Worm (Caenorhabditis elegans): ENCODE results near the gene F55A11.4.
A peak's percentile ranks its signal among the peaks of the same experiment; 100 is the strongest.

Gene F55A11.4

DNA sequence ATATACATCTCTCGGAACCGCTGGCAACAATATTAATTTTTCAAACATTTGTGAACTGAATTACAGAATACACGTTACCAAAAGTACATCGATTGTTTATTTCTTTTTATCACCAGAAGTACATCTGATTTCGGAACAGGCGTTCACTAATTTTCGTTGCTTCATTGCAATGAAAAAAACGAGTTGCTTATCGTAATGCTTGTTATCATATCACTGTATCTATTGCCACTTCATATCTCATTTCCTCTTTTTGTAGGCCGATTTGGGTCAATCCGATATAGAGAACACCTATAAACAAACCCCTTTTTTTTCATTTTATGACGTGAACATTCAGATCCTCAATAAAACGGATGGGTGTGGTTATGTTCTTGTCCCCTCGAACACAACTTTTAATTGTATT is 32.9 kb upstream of the F55A11.4 start:
- TF ChIP-seq unc-62 (GFP tag; optimal IDR thresholded peaks at IDR 0.05): no peak
- no peak for TF ChIP-seq dpl-1 (GFP tag; optimal IDR thresholded peaks at IDR 0.05)
- TF ChIP-seq blmp-1 (tag; optimal IDR thresholded peaks at IDR 0.05): peak; percentile 1
- TF ChIP-seq lin-35 (GFP tag; optimal IDR thresholded peaks at IDR 0.05): no peak
- no peak for TF ChIP-seq mef-2 (tag; optimal IDR thresholded peaks at IDR 0.05)
- TF ChIP-seq rnt-1 (tag; optimal IDR thresholded peaks at IDR 0.05): no peak
- TF ChIP-seq sox-4 (tag; optimal IDR thresholded peaks at IDR 0.05): no peak

DNA sequence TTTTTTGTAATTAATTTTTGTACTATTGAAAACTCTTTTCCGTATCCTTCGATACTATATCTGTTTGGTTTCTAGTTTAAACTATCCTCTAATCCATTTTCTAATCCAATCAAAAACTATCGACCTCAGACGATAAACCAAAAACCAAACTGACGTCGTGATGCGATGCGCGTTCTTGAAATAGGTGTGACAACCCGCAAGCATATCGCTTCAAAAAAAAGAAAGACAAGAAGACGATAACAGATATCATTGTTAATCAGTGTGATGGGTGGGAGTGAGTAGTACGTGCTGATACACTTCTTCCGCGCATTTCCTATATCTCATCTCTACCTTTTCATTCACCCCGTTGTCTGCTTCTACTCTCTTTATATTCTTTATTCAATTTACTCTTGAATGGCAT is 30.4 kb upstream of the F55A11.4 start, which contains the start of gene T04F3.1:
Gene T04F3.1, plus strand, starts transcription at position 246 of the 400 bp plus-strand sequence.
- TF ChIP-seq pax-3 (tag; optimal IDR thresholded peaks at IDR 0.05) (no peak), elt-3 (tag; optimal IDR thresholded peaks at IDR 0.05) (peak in 5 of 6 experiments; percentile 16 to 73 (median 67)), lin-14 (GFP tag; optimal IDR thresholded peaks at IDR 0.05) (peak; percentile 44), ceh-8 (GFP tag; optimal IDR thresholded peaks at IDR 0.05) (no peak), ceh-82 (tag; optimal IDR thresholded peaks at IDR 0.05) (no peak), nhr-12 (tag; optimal IDR thresholded peaks at IDR 0.05) (no peak), blmp-1 (tag; optimal IDR thresholded peaks at IDR 0.05) (peak; percentile 77), ceh-63 (GFP tag; optimal IDR thresholded peaks at IDR 0.05) (no peak), efl-1 (optimal IDR thresholded peaks at IDR 0.05) (no peak), efl-1 (GFP tag; optimal IDR thresholded peaks at IDR 0.05 in 1 of 2) (peak in 1 of 2 experiments; percentile 43), nhr-85 (tag) (no peak), nhr-237 (tag; optimal IDR thresholded peaks at IDR 0.05) (no peak), nhr-20 (tag; optimal IDR thresholded peaks at IDR 0.05) (peak; percentile 8), snu-23 (GFP tag; optimal IDR thresholded peaks at IDR 0.05) (no peak), dpl-1 (GFP tag; optimal IDR thresholded peaks at IDR 0.05) (no peak), egl-13 (tag; optimal IDR thresholded peaks at IDR 0.05) (no peak), ztf-4 (tag; optimal IDR thresholded peaks at IDR 0.05) (no peak)

DNA sequence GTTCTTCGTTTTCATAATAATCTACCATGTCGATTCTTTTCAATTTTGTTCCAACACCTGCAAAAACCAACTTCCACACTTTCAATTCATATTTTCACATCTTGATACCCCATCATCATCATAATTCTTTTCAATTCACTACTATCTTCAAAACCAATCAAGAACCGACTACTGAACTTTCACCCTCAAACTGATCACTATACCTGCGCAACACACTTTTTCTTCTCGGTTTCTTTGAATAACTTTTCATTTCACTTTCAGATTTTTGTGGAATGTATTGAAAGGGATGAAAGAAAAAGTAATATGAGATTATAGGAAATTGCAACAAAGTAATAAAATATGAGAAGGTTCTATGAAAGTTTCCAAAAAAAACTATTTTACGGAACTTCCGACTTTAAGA is 29.2 kb upstream of the F55A11.4 start:
- TF ChIP-seq ceh-90 (tag; optimal IDR thresholded peaks at IDR 0.05) (no peak), blmp-1 (tag; optimal IDR thresholded peaks at IDR 0.05) (peak; percentile 96)

DNA sequence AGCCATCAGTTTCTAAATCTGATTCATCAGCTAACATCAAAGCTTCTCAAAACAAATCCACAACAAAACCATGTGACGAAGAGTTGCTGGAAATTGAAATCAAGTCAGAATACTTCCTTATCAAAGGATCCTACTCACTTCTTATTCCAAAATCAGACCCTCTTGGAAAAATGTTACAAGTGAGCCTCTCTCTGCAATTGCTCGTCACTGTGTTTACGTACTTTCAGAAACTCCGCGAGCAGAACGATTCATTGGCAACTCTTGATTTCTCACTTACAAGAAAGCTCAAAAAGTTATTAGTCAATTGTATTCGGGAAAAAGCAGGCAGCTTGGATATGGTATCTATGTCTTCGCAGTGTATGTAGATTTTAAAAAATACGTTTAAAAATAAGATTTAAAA is 18.8 kb upstream of the F55A11.4 start:
- TF ChIP-seq nhr-77 (tag; optimal IDR thresholded peaks at IDR 0.05): no peak
- TF ChIP-seq rnt-1 (tag; optimal IDR thresholded peaks at IDR 0.05): peak; percentile 10
- TF ChIP-seq F16B12.6 (tag; optimal IDR thresholded peaks at IDR 0.05): peak; percentile 68
- no peak for TF ChIP-seq swsn-7 (tag; optimal IDR thresholded peaks at IDR 0.05)
- TF ChIP-seq efl-1 (optimal IDR thresholded peaks at IDR 0.05): no peak
- TF ChIP-seq efl-1 (GFP tag; optimal IDR thresholded peaks at IDR 0.05 in 1 of 2): peak in 1 of 2 experiments; percentile 83
- no peak for TF ChIP-seq alr-1 (tag; optimal IDR thresholded peaks at IDR 0.05; ENCODE audit: borderline replicate concordance)
- peak in 1 of 2 experiments; percentile 10 for TF ChIP-seq lsy-2 (tag; optimal IDR thresholded peaks at IDR 0.05)
- no peak for TF ChIP-seq nhr-11 (tag; optimal IDR thresholded peaks at IDR 0.05)
- TF ChIP-seq ets-5 (GFP tag; IDR thresholded peaks at IDR 0.05): no peak

DNA sequence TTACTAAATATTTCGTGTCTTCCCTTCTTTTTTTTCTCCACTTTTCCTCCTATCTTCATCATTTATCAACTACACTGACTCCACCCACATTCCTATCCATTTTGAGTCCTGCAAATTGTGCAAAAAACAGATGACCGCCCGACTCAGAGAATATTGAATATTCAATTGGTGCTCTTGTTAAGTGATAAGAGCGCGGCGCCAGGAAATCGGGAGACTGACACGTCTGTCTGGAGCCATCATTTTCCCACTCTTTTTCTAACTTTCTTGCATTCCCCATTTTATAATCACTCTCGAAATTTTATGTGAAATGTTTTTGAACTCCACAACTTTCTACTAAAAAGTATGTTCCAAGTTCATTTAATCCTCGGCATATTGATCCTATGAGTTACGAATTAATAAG is 14.4 kb upstream of the F55A11.4 start:
- TF ChIP-seq ztf-4 (tag; optimal IDR thresholded peaks at IDR 0.05): no peak
- TF ChIP-seq ceh-90 (tag; optimal IDR thresholded peaks at IDR 0.05): no peak
- TF ChIP-seq dpl-1 (GFP tag; optimal IDR thresholded peaks at IDR 0.05): no peak
- peak; percentile 63 for TF ChIP-seq elt-2 (tag; optimal IDR thresholded peaks at IDR 0.05)

DNA sequence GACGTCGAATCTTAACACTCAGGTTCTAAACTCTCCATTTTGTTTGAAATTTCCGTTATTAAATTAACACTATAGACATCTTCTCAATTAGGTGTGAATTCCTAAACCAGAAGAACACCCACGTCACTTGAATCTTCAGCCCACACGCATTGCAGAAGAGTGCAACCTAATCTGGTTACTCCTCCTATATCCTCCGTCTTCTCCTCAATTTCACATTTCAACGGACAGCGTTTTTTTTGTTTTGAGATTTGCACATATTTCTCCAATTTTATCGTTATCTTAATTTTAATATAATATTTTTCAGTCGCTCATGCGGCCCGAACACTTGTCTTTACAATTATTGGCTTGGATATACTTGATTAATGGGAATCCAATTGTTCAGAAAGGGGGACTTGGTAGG is 12.9 kb upstream of the F55A11.4 start, which contains the start of gene smoc-1:
Gene smoc-1, plus strand, starts transcription at position 301 of the 400 bp plus-strand sequence.
- no peak for TF ChIP-seq xbp-1 (tag; optimal IDR thresholded peaks at IDR 0.05)
- TF ChIP-seq nhr-28 (tag; optimal IDR thresholded peaks at IDR 0.05): no peak
- TF ChIP-seq hlh-17 (GFP tag; optimal IDR thresholded peaks at IDR 0.05; ENCODE audit: borderline replicate concordance): no peak
- no peak for TF ChIP-seq lin-13 (GFP tag; optimal IDR thresholded peaks at IDR 0.05)
- no peak for TF ChIP-seq fkh-8 (tag; optimal IDR thresholded peaks at IDR 0.05)
- no peak for TF ChIP-seq snu-23 (GFP tag; optimal IDR thresholded peaks at IDR 0.05)
- TF ChIP-seq C04F5.9 (tag; optimal IDR thresholded peaks at IDR 0.05): no peak
- TF ChIP-seq C16A3.4 (tag; optimal IDR thresholded peaks at IDR 0.05): no peak
- TF ChIP-seq ets-5 (GFP tag; IDR thresholded peaks at IDR 0.05): no peak
- no peak for TF ChIP-seq nhr-11 (tag; optimal IDR thresholded peaks at IDR 0.05)
- TF ChIP-seq lin-39 (tag; optimal IDR thresholded peaks at IDR 0.05): no peak
- TF ChIP-seq tbx-2 (tag; optimal IDR thresholded peaks at IDR 0.05): no peak
- TF ChIP-seq aha-1 (tag; optimal IDR thresholded peaks at IDR 0.05): no peak

Measured in whole organism, L1 larva.